Worm (Caenorhabditis elegans) whole organism, young adult: Measurements from ENCODE around the gene K08H2.5.
A peak's percentile ranks its signal among the peaks of the same experiment; 100 is the strongest.

Experiments
- B0035.1 ChIP-seq: sonication (generic microtip); optimal IDR thresholded peaks from 2 replicates; lab custom pipeline; 2016; ENCODE audit warnings: missing genetic modification characterization, mild to moderate bottlenecking, missing compliant biosample characterization, missing genotype, missing genetic modification reagents
- B0336.3 ChIP-seq: fragments of 200-800 bp; sonication (Bioruptor generic); IDR thresholded peaks from 2 replicates; pipeline ENCODE4 v1.3.6; 2022; ENCODE audit warnings: missing genetic modification characterization, missing compliant biosample characterization
- D2030.7 ChIP-seq: fragments of 200-800 bp; sonication (Bioruptor generic); IDR thresholded peaks from 2 replicates; pipeline ENCODE4 v1.3.6; 2022; ENCODE audit warnings: missing genetic modification reagents, missing genetic modification characterization, missing compliant biosample characterization
- F23B12.7 ChIP-seq: sonication (generic microtip); optimal IDR thresholded peaks from 2 replicates; lab custom pipeline; 2017; ENCODE audit warnings: missing genetic modification characterization, mild to moderate bottlenecking, missing compliant biosample characterization, antibody characterized with exemption, moderate library complexity; ENCODE audit not compliant: insufficient read depth
- F33H1.4 ChIP-seq: fragments of 200-800 bp; sonication (Bioruptor generic); IDR thresholded peaks from 2 replicates; pipeline ENCODE4 v1.3.6; 2022; ENCODE audit warnings: missing genetic modification reagents, missing genetic modification characterization, missing compliant biosample characterization
- F37B4.10 ChIP-seq: fragments of 200-800 bp; sonication (Bioruptor generic); IDR thresholded peaks from 2 replicates; pipeline ENCODE4 v1.3.6; 2022; ENCODE audit warnings: missing genetic modification characterization, missing compliant biosample characterization
- F39B2.1 ChIP-seq: fragments of 200-800 bp; sonication (Bioruptor generic); IDR thresholded peaks from 2 replicates; pipeline ENCODE4 v1.3.6; 2022; ENCODE audit warnings: missing genetic modification reagents, missing genetic modification characterization, missing compliant biosample characterization
- F49E8.2 ChIP-seq: sonication (generic microtip); optimal IDR thresholded peaks from 3 replicates; lab custom pipeline; 2017; ENCODE audit warnings: missing genetic modification characterization, mild to moderate bottlenecking, missing compliant biosample characterization, antibody characterized with exemption, moderate library complexity; ENCODE audit not compliant: insufficient read depth
- F55B11.4 ChIP-seq: sonication (generic microtip); optimal IDR thresholded peaks from 2 replicates; lab custom pipeline; 2016; ENCODE audit warnings: missing compliant biosample characterization, missing genetic modification characterization, borderline replicate concordance; ENCODE audit not compliant: insufficient read depth
- K12H6.12 ChIP-seq: fragments of 200-800 bp; sonication (Bioruptor generic); optimal IDR thresholded peaks from 2 replicates; lab custom pipeline; 2018; ENCODE audit warnings: mild to moderate bottlenecking, missing genetic modification characterization, missing compliant biosample characterization
- T26A5.8 ChIP-seq: sonication (generic microtip); optimal IDR thresholded peaks from 2 replicates; lab custom pipeline; 2016; ENCODE audit warnings: missing genetic modification characterization, missing compliant biosample characterization
- Y67H2A.10 ChIP-seq: fragments of 200-800 bp; sonication (Bioruptor generic); conservative IDR thresholded peaks from 2 replicates; pipeline ENCODE4 v1.3.6; 2022; ENCODE audit warnings: missing genetic modification reagents, missing genetic modification characterization, missing compliant biosample characterization
- akir-1 ChIP-seq: fragments of 200-800 bp; sonication (Bioruptor generic); optimal IDR thresholded peaks from 2 replicates; lab custom pipeline; 2018; ENCODE audit warnings: mild to moderate bottlenecking, missing genetic modification characterization, moderate library complexity, missing compliant biosample characterization
- ama-1 ChIP-seq, 3 experiments: fragments of 150-350 bp in 1 of 3; sonication (generic microtip) in 2 of 3; optimal IDR thresholded peaks; 2 replicates each; lab custom pipeline; 2014 to 2018; ENCODE audit warnings: missing biosample characterization in 2 of 3, missing genetic modification characterization in 2 of 3, missing genetic modification reagents in 2 of 3
- atf-7 ChIP-seq: sonication (generic microtip); optimal IDR thresholded peaks from 2 replicates; lab custom pipeline; 2017; ENCODE audit warnings: mild to moderate bottlenecking, missing genetic modification characterization, missing compliant biosample characterization
- attf-3 ChIP-seq: fragments of 200-800 bp; sonication (Bioruptor generic); conservative IDR thresholded peaks from 2 replicates; pipeline ENCODE4 v1.3.6; 2022; ENCODE audit warnings: missing genetic modification reagents, missing genetic modification characterization, missing compliant biosample characterization
- cebp-2 ChIP-seq: fragments of 200-800 bp; sonication (Bioruptor generic); IDR thresholded peaks from 2 replicates; pipeline ENCODE4 v1.3.6; 2022; ENCODE audit warnings: missing genetic modification characterization, missing compliant biosample characterization
- ceh-100 ChIP-seq: fragments of 200-800 bp; sonication (Bioruptor generic); IDR thresholded peaks from 2 replicates; pipeline ENCODE4 v1.3.6; 2022; ENCODE audit warnings: missing genetic modification reagents, missing genetic modification characterization, missing compliant biosample characterization
- ceh-27 ChIP-seq: fragments of 200-800 bp; sonication (Bioruptor generic); optimal IDR thresholded peaks from 2 replicates; lab custom pipeline; 2018; ENCODE audit warnings: mild to moderate bottlenecking, missing genetic modification characterization, moderate library complexity, missing compliant biosample characterization
- ceh-91 ChIP-seq: fragments of 200-800 bp; sonication (Bioruptor generic); IDR thresholded peaks from 2 replicates; pipeline ENCODE4 v1.3.6; 2022; ENCODE audit warnings: missing genetic modification reagents, missing genetic modification characterization, missing compliant biosample characterization
- chd-7 ChIP-seq: sonication (generic microtip); optimal IDR thresholded peaks from 2 replicates; lab custom pipeline; 2016; ENCODE audit warnings: mild to moderate bottlenecking, missing genetic modification characterization, moderate library complexity, missing compliant biosample characterization
- die-1 ChIP-seq: sonication (generic microtip); optimal IDR thresholded peaks from 2 replicates; lab custom pipeline; 2016; ENCODE audit warnings: missing genotype, mild to moderate bottlenecking, missing genetic modification characterization, missing compliant biosample characterization
- dox-1 ChIP-seq: fragments of 200-800 bp; sonication (Bioruptor generic); IDR thresholded peaks from 2 replicates; pipeline ENCODE4 v1.3.6; 2022; ENCODE audit warnings: missing genetic modification reagents, missing genetic modification characterization, missing compliant biosample characterization
- egl-44 ChIP-seq: fragments of 200-800 bp; sonication (Bioruptor generic); IDR thresholded peaks from 2 replicates; pipeline ENCODE4 v1.3.6; 2022; ENCODE audit warnings: missing genetic modification reagents, missing genetic modification characterization, missing compliant biosample characterization
- egrh-3 ChIP-seq: fragments of 200-800 bp; sonication (Bioruptor generic); IDR thresholded peaks from 2 replicates; pipeline ENCODE4 v1.3.6; 2022; ENCODE audit warnings: missing genetic modification reagents, missing genetic modification characterization, missing compliant biosample characterization
- ekl-4 ChIP-seq: fragments of 200-800 bp; sonication (Bioruptor generic); IDR thresholded peaks from 2 replicates; pipeline ENCODE4 v1.3.6; 2022; ENCODE audit warnings: missing genetic modification reagents, missing genetic modification characterization, missing compliant biosample characterization
- ets-4 ChIP-seq: fragments of 200-800 bp; sonication (Bioruptor generic); optimal IDR thresholded peaks from 2 replicates; lab custom pipeline; 2018; ENCODE audit warnings: mild to moderate bottlenecking, missing genetic modification characterization, missing compliant biosample characterization
- gei-17 ChIP-seq: fragments of 200-800 bp; sonication (Bioruptor generic); optimal IDR thresholded peaks from 2 replicates; lab custom pipeline; 2018; ENCODE audit warnings: mild to moderate bottlenecking, missing genetic modification characterization, missing compliant biosample characterization
- hlh-26 ChIP-seq: fragments of 200-800 bp; sonication (Bioruptor generic); conservative IDR thresholded peaks from 2 replicates; pipeline ENCODE4 v1.3.6; 2022; ENCODE audit warnings: missing genetic modification reagents, missing genetic modification characterization, missing compliant biosample characterization
- lag-1 ChIP-seq: fragments of 200-800 bp; sonication (Bioruptor generic); IDR thresholded peaks from 2 replicates; pipeline ENCODE4 v1.3.6; 2022; ENCODE audit warnings: missing genetic modification reagents, missing genetic modification characterization, missing compliant biosample characterization
- let-526 ChIP-seq: fragments of 200-800 bp; sonication (Bioruptor generic); IDR thresholded peaks from 2 replicates; pipeline ENCODE4 v1.3.6; 2022; ENCODE audit warnings: missing genetic modification reagents, missing genetic modification characterization, missing compliant biosample characterization
- lir-1 ChIP-seq: fragments of 200-800 bp; sonication (Bioruptor generic); conservative IDR thresholded peaks from 2 replicates; pipeline ENCODE4 v1.3.6; 2022; ENCODE audit warnings: missing genetic modification reagents, missing genetic modification characterization, missing compliant biosample characterization
- lsy-27 ChIP-seq: sonication (generic microtip); optimal IDR thresholded peaks from 2 replicates; lab custom pipeline; 2017; ENCODE audit warnings: missing genetic modification characterization, mild to moderate bottlenecking, missing compliant biosample characterization, antibody characterized with exemption, missing genotype, borderline replicate concordance; ENCODE audit not compliant: insufficient read depth
- mxl-1 ChIP-seq: sonication (generic microtip); optimal IDR thresholded peaks from 2 replicates; lab custom pipeline; 2016; ENCODE audit warnings: missing genetic modification characterization, missing compliant biosample characterization
- nfyb-1 ChIP-seq: fragments of 200-800 bp; sonication (Bioruptor generic); IDR thresholded peaks from 2 replicates; pipeline ENCODE4 v1.3.6; 2022; ENCODE audit warnings: missing genetic modification reagents, missing genetic modification characterization, missing compliant biosample characterization
- nhr-80 ChIP-seq: sonication (generic microtip); optimal IDR thresholded peaks from 2 replicates; lab custom pipeline; 2016; ENCODE audit warnings: missing genetic modification characterization, missing compliant biosample characterization
- pha-4 ChIP-seq: fragments of 150-350 bp; sonication (generic microtip); optimal IDR thresholded peaks from 2 replicates; lab custom pipeline; 2014; ENCODE audit warnings: missing biosample characterization, missing genetic modification reagents, missing genetic modification characterization
- rpc-1 ChIP-seq, 2 experiments: fragments of 150-350 bp in 1 of 2; sonication (generic microtip) in 1 of 2; optimal IDR thresholded peaks; 2 replicates each; lab custom pipeline; 2014 to 2018; ENCODE audit warnings: missing biosample characterization in 1 of 2, missing genetic modification characterization in 1 of 2, missing genetic modification reagents in 1 of 2, missing genotype in 1 of 2
- snpc-1.1 ChIP-seq: sonication (generic microtip); optimal IDR thresholded peaks from 2 replicates; lab custom pipeline; 2017; ENCODE audit warnings: missing genetic modification characterization, mild to moderate bottlenecking, missing compliant biosample characterization, antibody characterized with exemption, moderate library complexity, missing genotype, missing genetic modification reagents; ENCODE audit not compliant: insufficient read depth
- snpc-1.3 ChIP-seq: sonication (generic microtip); optimal IDR thresholded peaks from 2 replicates; lab custom pipeline; 2017; ENCODE audit warnings: missing genetic modification characterization, mild to moderate bottlenecking, missing compliant biosample characterization, antibody characterized with exemption, moderate library complexity, missing genotype, missing genetic modification reagents; ENCODE audit not compliant: insufficient read depth
- tlf-1 ChIP-seq: fragments of 200-800 bp; sonication (Bioruptor generic); optimal IDR thresholded peaks from 2 replicates; lab custom pipeline; 2018; ENCODE audit warnings: mild to moderate bottlenecking, missing genetic modification characterization, missing compliant biosample characterization
- unc-62 ChIP-seq: fragments of 150-350 bp; optimal IDR thresholded peaks from 2 replicates; lab custom pipeline; 2014; ENCODE audit warnings: missing biosample characterization, missing genetic modification reagents, missing genetic modification characterization
- zfh-2 ChIP-seq: fragments of 200-800 bp; sonication (Bioruptor generic); conservative IDR thresholded peaks from 2 replicates; pipeline ENCODE4 v1.3.6; 2022; ENCODE audit warnings: missing genetic modification reagents, missing genetic modification characterization, missing compliant biosample characterization
- ztf-22 ChIP-seq: fragments of 200-800 bp; sonication (Bioruptor generic); optimal IDR thresholded peaks from 2 replicates; lab custom pipeline; 2018; ENCODE audit warnings: mild to moderate bottlenecking, missing genetic modification characterization, moderate library complexity, missing compliant biosample characterization
- ztf-28 ChIP-seq: fragments of 200-800 bp; sonication (Bioruptor generic); IDR thresholded peaks from 2 replicates; pipeline ENCODE4 v1.3.6; 2022; ENCODE audit warnings: missing genetic modification reagents, missing genetic modification characterization, missing compliant biosample characterization
- ztf-6 ChIP-seq: fragments of 200-800 bp; sonication (Bioruptor generic); IDR thresholded peaks from 2 replicates; pipeline ENCODE4 v1.3.6; 2022; ENCODE audit warnings: missing genetic modification reagents, missing genetic modification characterization, missing compliant biosample characterization

Gene K08H2.5

ce11 chrX:13264550-13264949 is 22.4 kb upstream of the K08H2.5 start (continued):
- TF ChIP-seq F23B12.7 (tag; lab: Kevin White, UChicago) (peak; percentile 72), unc-62 (GFP tag; lab: Kevin White, UChicago) (no peak), cebp-2 (GFP tag; lab: Robert Waterston, UW) (peak; percentile 88; the same call in 1 of the 2 replicates), ceh-91 (no peak), ama-1 (optimal IDR thresholded peaks at IDR 0.05; lab: Kevin White, UChicago) (no peak), ama-1 (GFP tag; optimal IDR thresholded peaks at IDR 0.05; lab: Kevin White, UChicago) (no peak), die-1 (peak; percentile 89), pha-4 (tag; lab: Kevin White, UChicago) (no peak), akir-1 (no peak), ceh-100 (GFP tag; lab: Robert Waterston, UW) (no peak), let-526 (0 out of 2 replicates have a peak, but pooled peaks have one; percentile 49), lsy-27 (no peak), hlh-26 (GFP tag; lab: Robert Waterston, UW) (no peak), ekl-4 (GFP tag; lab: Robert Waterston, UW) (peak; percentile 82), egrh-3 (GFP tag; lab: Robert Waterston, UW) (peak; percentile 53), T26A5.8 (tag; lab: Kevin White, UChicago) (peak; percentile 50), F49E8.2 (tag; lab: Kevin White, UChicago) (no peak), dox-1 (GFP tag; lab: Robert Waterston, UW) (no peak; the same call in none of the 2 replicates), nfyb-1 (GFP tag; lab: Robert Waterston, UW) (peak; percentile 89), snpc-1.1 (tag; lab: Kevin White, UChicago) (no peak), B0035.1 (tag; lab: Kevin White, UChicago) (peak; percentile 53), snpc-1.3 (tag; lab: Kevin White, UChicago) (no peak), ztf-28 (GFP tag; lab: Robert Waterston, UW) (peak; percentile 78; the same call in 1 of the 2 replicates), lag-1 (GFP tag; lab: Robert Waterston, UW) (0 out of 2 replicates have a peak, but pooled peaks have one; percentile 14), egl-44 (peak; percentile 83), attf-3 (GFP tag; lab: Robert Waterston, UW) (peak; percentile 54; the same call in 1 of the 2 replicates), F37B4.10 (GFP tag; lab: Robert Waterston, UW) (peak; percentile 89; the same call in 1 of the 2 replicates), Y67H2A.10 (GFP tag; lab: Robert Waterston, UW) (0 out of 2 replicates have a peak, but pooled peaks have one; percentile 17), F39B2.1 (GFP tag; lab: Robert Waterston, UW) (0 out of 2 replicates have a peak, but pooled peaks have one; percentile 54), B0336.3 (GFP tag; lab: Robert Waterston, UW) (no peak), zfh-2 (GFP tag; lab: Robert Waterston, UW) (no peak), ztf-6 (GFP tag; lab: Robert Waterston, UW) (no peak), F55B11.4 (tag; lab: Kevin White, UChicago) (no peak), D2030.7 (peak; percentile 54), mxl-1 (peak; percentile 78), lir-1 (GFP tag; lab: Robert Waterston, UW) (peak; percentile 63; the same call in 1 of the 2 replicates), ets-4 (GFP tag; lab: Kevin White, UChicago) (no peak), nhr-80 (tag; lab: Kevin White, UChicago) (peak; percentile 34), rpc-1 (optimal IDR thresholded peaks at IDR 0.05; lab: Kevin White, UChicago) (peak; percentile 95), rpc-1 (tag; optimal IDR thresholded peaks at IDR 0.05; lab: Kevin White, UChicago) (peak; percentile 93), K12H6.12 (tag; lab: Kevin White, UChicago) (peak; percentile 39), ztf-22 (no peak), tlf-1 (GFP tag; lab: Kevin White, UChicago) (no peak), F33H1.4 (GFP tag; lab: Robert Waterston, UW) (no peak), chd-7 (tag; lab: Kevin White, UChicago) (peak; percentile 76), atf-7 (tag; lab: Kevin White, UChicago) (peak; percentile 55), gei-17 (GFP tag; lab: Kevin White, UChicago) (peak; percentile 60), ceh-27 (GFP tag; lab: Kevin White, UChicago) (peak; percentile 45)
